Worm (Caenorhabditis elegans) whole organism, midembryonic: ENCODE results near the gene dgat-2.

ENCODE experiments used
- flt-1 ChIP-seq: fragments of 200-800 bp; sonication (Bioruptor generic); IDR thresholded peaks from 2 replicates; pipeline ENCODE4 v1.3.6; 2022; ENCODE audit warnings: missing genetic modification characterization, missing compliant biosample characterization
- klf-2 ChIP-seq: fragments of 200-800 bp; sonication (Bioruptor generic); conservative IDR thresholded peaks from 2 replicates; pipeline ENCODE4 v1.3.6; 2022; ENCODE audit warnings: missing genetic modification reagents, missing genetic modification characterization, missing compliant biosample characterization
- med-1 ChIP-seq: sonication (generic microtip); optimal IDR thresholded peaks from 2 replicates; lab custom pipeline; 2017; ENCODE audit warnings: missing genetic modification characterization, mild to moderate bottlenecking, missing compliant biosample characterization, antibody characterized with exemption, missing genetic modification reagents; ENCODE audit not compliant: insufficient read depth
- ref-1 ChIP-seq: fragments of 200-800 bp; sonication (Bioruptor generic); conservative IDR thresholded peaks from 2 replicates; pipeline ENCODE4 v1.3.6; 2022; ENCODE audit warnings: missing genetic modification reagents, missing genetic modification characterization, missing compliant biosample characterization
- tab-1 ChIP-seq: fragments of 200-800 bp; sonication (Bioruptor generic); IDR thresholded peaks from 2 replicates; pipeline ENCODE4 v1.3.6; 2022; ENCODE audit warnings: missing genetic modification characterization, missing compliant biosample characterization
- ztf-23 ChIP-seq: fragments of 200-800 bp; sonication (Bioruptor generic); IDR thresholded peaks from 2 replicates; pipeline ENCODE4 v1.3.6; 2022; ENCODE audit warnings: missing genetic modification reagents, missing genetic modification characterization, missing compliant biosample characterization
- ztf-29 ChIP-seq: fragments of 200-800 bp; sonication (Bioruptor generic); IDR thresholded peaks from 2 replicates; pipeline ENCODE4 v1.3.6; 2022; ENCODE audit warnings: missing genetic modification reagents, missing genetic modification characterization, missing compliant biosample characterization

- TF ChIP-seq ztf-23 (GFP tag; lab: Robert Waterston, UW) (no peak), flt-1 (no peak), klf-2 (GFP tag; lab: Robert Waterston, UW) (no peak), ref-1 (GFP tag; lab: Robert Waterston, UW) (no peak), tab-1 (no peak), ztf-29 (GFP tag; lab: Robert Waterston, UW) (no peak), med-1 (GFP tag; lab: Kevin White, UChicago) (no peak)
Observed at ce11 chrV:17615609-17616008, 44.5 kb upstream of the dgat-2 start, which contains the start of gene Y6G8.5.
